Worm (Caenorhabditis elegans) whole organism, L4 larva: Measurements from ENCODE around the gene flh-2.
A peak's percentile ranks its signal among the peaks of the same experiment; 100 is the strongest.

Experiments used
- T20F7.1 ChIP-seq: fragments of 200-800 bp; sonication (Bioruptor generic); optimal IDR thresholded peaks from 2 replicates; lab custom pipeline; 2018; ENCODE audit warnings: mild to moderate bottlenecking, missing genetic modification characterization, missing compliant biosample characterization
- Y75B8A.6 ChIP-seq: fragments of 200-800 bp; sonication (Bioruptor generic); IDR thresholded peaks from 2 replicates; pipeline ENCODE4 v1.3.6; 2022; ENCODE audit warnings: missing genetic modification reagents, missing genetic modification characterization, missing compliant biosample characterization
- aly-2 ChIP-seq: sonication (generic microtip); optimal IDR thresholded peaks from 2 replicates; lab custom pipeline; 2018; ENCODE audit warnings: missing biosample characterization, missing genetic modification characterization
- daf-16 ChIP-seq, 3 experiments: sonication (generic microtip); optimal IDR thresholded peaks; 2 replicates each; lab custom pipeline; 2016 to 2017; ENCODE audit warnings: missing genetic modification characterization in 3 of 3, missing genetic modification reagents in 3 of 3, mild to moderate bottlenecking in 2 of 3, missing compliant biosample characterization in 2 of 3, missing biosample characterization in 1 of 3, moderate library complexity in 1 of 3
- daf-8 ChIP-seq: fragments of 200-800 bp; sonication (Bioruptor generic); IDR thresholded peaks from 2 replicates; pipeline ENCODE4 v1.3.6; 2022; ENCODE audit warnings: missing genetic modification characterization, missing compliant biosample characterization
- dmd-6 ChIP-seq: fragments of 200-800 bp; sonication (Bioruptor generic); IDR thresholded peaks from 2 replicates; pipeline ENCODE4 v1.3.6; 2022; ENCODE audit warnings: missing genetic modification reagents, missing genetic modification characterization, missing compliant biosample characterization
- dpl-1 ChIP-seq: fragments of 150-350 bp; optimal IDR thresholded peaks from 2 replicates; lab custom pipeline; 2014; ENCODE audit warnings: missing biosample characterization, missing genetic modification reagents, missing genetic modification characterization
- duxl-1 ChIP-seq: sonication (generic microtip); optimal IDR thresholded peaks from 2 replicates; lab custom pipeline; 2016; ENCODE audit warnings: mild to moderate bottlenecking, missing genetic modification characterization, moderate library complexity, missing compliant biosample characterization; ENCODE audit not compliant: poor library complexity
- dve-1 ChIP-seq: sonication (generic microtip); optimal IDR thresholded peaks from 2 replicates; lab custom pipeline; 2017; ENCODE audit warnings: antibody characterized with exemption, mild to moderate bottlenecking, missing genetic modification characterization, missing compliant biosample characterization; ENCODE audit not compliant: insufficient read depth
- fos-1 ChIP-seq: fragments of 150-350 bp; optimal IDR thresholded peaks from 2 replicates; lab custom pipeline; 2014; ENCODE audit warnings: missing biosample characterization, missing genetic modification characterization
- hif-1 ChIP-seq, 2 experiments: sonication (generic microtip); optimal IDR thresholded peaks; 2 replicates each; lab custom pipeline; 2016 to 2017; ENCODE audit warnings: missing compliant biosample characterization in 2 of 2, missing genetic modification characterization in 2 of 2, missing genetic modification reagents in 2 of 2, missing genotype in 2 of 2, mild to moderate bottlenecking in 1 of 2
- hlh-30 ChIP-seq: sonication (generic microtip); optimal IDR thresholded peaks from 2 replicates; lab custom pipeline; 2017; ENCODE audit warnings: antibody characterized with exemption, mild to moderate bottlenecking, missing genetic modification characterization, missing compliant biosample characterization; ENCODE audit not compliant: insufficient read depth
- lin-38 ChIP-seq: fragments of 200-800 bp; sonication (Bioruptor generic); IDR thresholded peaks from 2 replicates; pipeline ENCODE4 v1.3.6; 2022; ENCODE audit warnings: missing genetic modification reagents, missing genetic modification characterization, missing compliant biosample characterization
- lin-39 ChIP-seq: fragments of 150-350 bp; optimal IDR thresholded peaks from 2 replicates; lab custom pipeline; 2014; ENCODE audit warnings: missing biosample characterization, missing genetic modification reagents, missing genetic modification characterization
- lsy-2 ChIP-seq, 2 experiments: fragments of 150-350 bp in 1 of 2; sonication (generic microtip) in 1 of 2; optimal IDR thresholded peaks; 2 replicates each; lab custom pipeline; 2014 to 2017; ENCODE audit warnings: missing biosample characterization in 2 of 2, missing genetic modification characterization in 2 of 2
- madf-5 ChIP-seq, 2 experiments: fragments of 200-800 bp; sonication (Bioruptor generic); IDR thresholded peaks; 2 replicates each; pipeline ENCODE4 v1.3.6; 2022; ENCODE audit warnings: missing compliant biosample characterization in 2 of 2, missing genetic modification characterization in 2 of 2
- mdl-1 ChIP-seq, 2 experiments: fragments of 150-350 bp in 1 of 2; sonication (generic microtip) in 1 of 2; optimal IDR thresholded peaks; 2 replicates each; lab custom pipeline; 2014 to 2017; ENCODE audit warnings: missing biosample characterization in 2 of 2, missing genetic modification characterization in 2 of 2
- mdt-29 ChIP-seq: fragments of 200-800 bp; sonication (Bioruptor generic); IDR thresholded peaks from 2 replicates; pipeline ENCODE4 v1.3.6; 2022; ENCODE audit warnings: missing genetic modification reagents, missing genetic modification characterization, missing compliant biosample characterization
- mep-1 ChIP-seq: fragments of 150-350 bp; sonication (generic microtip); optimal IDR thresholded peaks from 3 replicates; lab custom pipeline; 2014; ENCODE audit warnings: missing biosample characterization, missing genetic modification characterization
- mes-2 ChIP-seq: sonication (generic microtip); optimal IDR thresholded peaks from 2 replicates; lab custom pipeline; 2016; ENCODE audit warnings: missing genotype, mild to moderate bottlenecking, missing genetic modification characterization, missing compliant biosample characterization; ENCODE audit not compliant: poor library complexity, severe bottlenecking
- mxl-3 ChIP-seq: fragments of 200-800 bp; sonication (Bioruptor generic); optimal IDR thresholded peaks from 2 replicates; lab custom pipeline; 2018; ENCODE audit warnings: mild to moderate bottlenecking, missing genetic modification characterization, missing compliant biosample characterization
- nhr-237 ChIP-seq: sonication (generic microtip); optimal IDR thresholded peaks from 2 replicates; lab custom pipeline; 2017; ENCODE audit warnings: missing biosample characterization, missing genetic modification characterization
- nhr-41 ChIP-seq: fragments of 200-800 bp; sonication (Bioruptor generic); IDR thresholded peaks from 2 replicates; pipeline ENCODE4 v1.3.6; 2022; ENCODE audit warnings: missing genetic modification reagents, missing genetic modification characterization, missing compliant biosample characterization
- nhr-6 ChIP-seq: fragments of 150-350 bp; optimal IDR thresholded peaks from 2 replicates; lab custom pipeline; 2014; ENCODE audit warnings: missing biosample characterization, missing genetic modification characterization
- pha-4 ChIP-seq, 2 experiments: fragments of 150-350 bp in 1 of 2; fragments of 200-800 bp in 1 of 2; sonication (Bioruptor generic) in 1 of 2; IDR thresholded peaks in 1 of 2; optimal IDR thresholded peaks in 1 of 2; 2 replicates each; pipeline versions ENCODE4 v1.3.6 to Lab custom; 2014 to 2022; ENCODE audit warnings: missing genetic modification characterization in 2 of 2, missing genetic modification reagents in 2 of 2, missing biosample characterization in 1 of 2, missing compliant biosample characterization in 1 of 2
- rbr-2 ChIP-seq: sonication (generic microtip); optimal IDR thresholded peaks from 2 replicates; lab custom pipeline; 2016; ENCODE audit warnings: missing genotype, missing genetic modification characterization, missing compliant biosample characterization
- set-16 ChIP-seq: fragments of 200-800 bp; sonication (Bioruptor generic); IDR thresholded peaks from 2 replicates; pipeline ENCODE4 v1.3.6; 2022; ENCODE audit warnings: missing genetic modification reagents, missing genetic modification characterization, missing compliant biosample characterization
- snpc-4 ChIP-seq: fragments of 150-350 bp; optimal IDR thresholded peaks from 2 replicates; lab custom pipeline; 2014; ENCODE audit warnings: missing biosample characterization, missing genetic modification characterization
- unc-130 ChIP-seq: sonication (generic microtip); optimal IDR thresholded peaks from 2 replicates; lab custom pipeline; 2016; ENCODE audit warnings: missing genetic modification reagents, missing genetic modification characterization, missing compliant biosample characterization
- unc-62 ChIP-seq, 3 experiments: fragments of 150-350 bp in 1 of 3; sonication (generic microtip); optimal IDR thresholded peaks in 2 of 3; peaks in 1 of 3; 1 replicate in 1 of 3; 2 replicates in 2 of 3; lab custom pipeline; 2014 to 2017; ENCODE audit warnings: missing biosample characterization in 3 of 3, missing genetic modification characterization in 3 of 3, missing genetic modification reagents in 3 of 3, missing genotype in 1 of 3
- zag-1 ChIP-seq: fragments of 150-350 bp; optimal IDR thresholded peaks from 2 replicates; lab custom pipeline; 2014; ENCODE audit warnings: missing biosample characterization, missing genetic modification characterization
- ztf-11 ChIP-seq: fragments of 150-350 bp; optimal IDR thresholded peaks from 2 replicates; lab custom pipeline; 2014; ENCODE audit warnings: missing biosample characterization, missing genetic modification characterization
- ztf-7 ChIP-seq: fragments of 150-350 bp; optimal IDR thresholded peaks from 2 replicates; lab custom pipeline; 2014; ENCODE audit warnings: missing biosample characterization, missing genetic modification characterization

Gene flh-2

DNA sequence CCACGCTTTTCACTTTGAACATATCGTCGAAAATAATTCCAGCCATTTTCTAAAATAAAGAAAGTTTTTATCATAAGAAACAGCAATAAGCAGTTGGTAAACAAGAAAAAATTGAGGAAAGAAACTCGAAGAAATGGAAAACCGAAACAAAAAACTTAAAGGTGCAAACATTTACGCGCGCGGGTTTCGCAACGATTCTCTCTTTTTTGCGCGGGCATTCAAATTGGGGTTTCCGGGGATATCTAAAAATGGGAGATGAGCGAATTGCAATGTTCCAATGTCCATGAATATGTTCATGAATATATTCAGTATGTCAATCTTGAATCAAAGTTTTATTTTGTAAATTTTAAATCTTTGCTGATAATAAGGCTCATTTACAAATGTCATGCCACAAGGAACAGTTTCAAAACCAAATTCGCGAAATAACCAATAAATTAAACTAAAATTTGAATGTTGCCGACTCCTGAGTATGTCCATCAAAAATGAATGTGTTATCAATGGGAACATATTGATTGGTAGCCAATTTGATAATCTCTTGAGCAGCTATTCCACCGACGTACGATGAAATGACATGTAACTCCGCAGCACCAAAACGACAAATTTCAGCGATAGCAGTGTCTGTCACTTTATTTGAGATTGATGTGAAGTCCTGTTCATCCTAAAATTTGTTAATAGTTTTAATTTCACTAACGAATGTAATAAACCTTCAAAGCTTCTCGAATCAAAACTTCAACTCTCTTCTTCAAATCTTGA, 33.8 kb upstream of the flh-2 start, which contains the start of gene rpb-8:
rpb-8 (minus strand) TSS at position 49 of the 753 bp plus-strand sequence.
- TF ChIP-seq pha-4 (GFP tag; IDR thresholded peaks at IDR 0.05; lab: Robert Waterston, UW) = no peak
- TF ChIP-seq pha-4 (tag; optimal IDR thresholded peaks at IDR 0.05; lab: Kevin White, UChicago) = no peak
- TF ChIP-seq rbr-2 (tag; lab: Kevin White, UChicago) = peak; percentile 16
- peak in 1 of 2 experiments; percentile 28 for TF ChIP-seq hif-1 (tag; optimal IDR thresholded peaks at IDR 0.05; lab: Kevin White, UChicago)
- no peak for TF ChIP-seq daf-16 (GFP tag; optimal IDR thresholded peaks at IDR 0.05; lab: Kevin White, UChicago)
- peak; percentile 44 for TF ChIP-seq daf-16 (tag; optimal IDR thresholded peaks at IDR 0.05; lab: Kevin White, UChicago)
- no peak for TF ChIP-seq lin-39 (tag; lab: Kevin White, UChicago)
- peak; percentile 34 for TF ChIP-seq mep-1 (tag; lab: Kevin White, UChicago)
- peak; percentile 76 for TF ChIP-seq mes-2
- peak in 1 of 2 experiments; percentile 76 for TF ChIP-seq lsy-2 (tag; optimal IDR thresholded peaks at IDR 0.05; lab: Kevin White, UChicago)
- TF ChIP-seq dve-1 (tag; lab: Kevin White, UChicago) = peak; percentile 9
- peak; percentile 14 for TF ChIP-seq nhr-6
- no peak for TF ChIP-seq fos-1
- TF ChIP-seq dmd-6 (GFP tag; lab: Robert Waterston, UW) = 0 out of 2 replicates have a peak, but pooled peaks have one; percentile 34
- TF ChIP-seq mdl-1 (tag; optimal IDR thresholded peaks at IDR 0.05; lab: Kevin White, UChicago) = no peak
- TF ChIP-seq hlh-30 (tag; lab: Kevin White, UChicago) = peak; percentile 23
- TF ChIP-seq dpl-1 (GFP tag; lab: Kevin White, UChicago) = peak; percentile 90
- 0 out of 2 replicates have a peak, but pooled peaks have one; percentile 22 for TF ChIP-seq lin-38 (GFP tag; lab: Robert Waterston, UW)
- TF ChIP-seq, all 104 proteins: peak for 12

DNA sequence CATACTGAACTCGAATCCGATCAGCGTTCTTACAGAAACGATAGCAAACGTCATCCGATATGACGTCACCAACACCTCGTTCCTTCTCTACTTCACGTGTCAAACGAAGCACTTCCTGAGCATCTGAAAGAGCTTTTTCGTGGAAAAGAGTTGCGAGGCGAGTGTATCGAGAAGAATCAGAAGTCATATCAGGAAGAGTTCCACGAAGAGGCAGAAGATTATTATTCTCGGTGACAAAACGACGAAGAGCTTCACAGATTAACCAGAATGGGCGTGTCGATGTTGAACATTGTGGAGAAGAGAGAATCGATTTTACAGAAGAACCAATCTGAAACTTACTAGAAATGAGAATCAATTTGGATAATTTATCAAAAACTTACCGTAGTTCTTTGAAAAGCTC, 33.0 kb upstream of the flh-2 start:
- TF ChIP-seq mxl-3 (no peak), nhr-237 (no peak), ztf-7 (tag; lab: Kevin White, UChicago) (no peak), unc-62 (GFP tag; optimal IDR thresholded peaks at IDR 0.05 in 1 of 2; lab: Kevin White, UChicago) (peak in 1 of 2 experiments; percentile 95), unc-62 (tag; optimal IDR thresholded peaks at IDR 0.05; lab: Kevin White, UChicago) (no peak)
- TF ChIP-seq, all 104 proteins: peak for 1

DNA sequence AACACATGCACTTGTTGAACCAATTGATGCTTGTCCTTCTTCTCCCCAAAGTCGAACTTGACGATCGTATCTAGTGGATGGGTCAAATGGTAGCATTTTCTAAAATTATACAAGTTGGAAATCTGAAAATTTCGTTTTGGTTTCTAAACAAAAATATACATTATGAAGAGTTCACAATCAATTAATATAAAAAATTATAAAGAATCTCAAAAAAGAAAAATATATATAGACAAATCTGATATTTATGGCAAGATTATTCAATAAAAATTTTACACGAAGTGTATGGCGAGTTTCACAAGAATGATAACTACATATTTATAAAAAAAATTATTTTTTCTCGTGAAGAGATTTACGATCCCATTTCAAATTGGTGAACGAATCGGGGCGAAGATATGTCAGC, 31.7 kb upstream of the flh-2 start, which contains the start of gene ula-1:
ula-1 (minus strand) TSS at position 101 of the 400 bp plus-strand sequence.
- no peak for TF ChIP-seq madf-5 (GFP tag; IDR thresholded peaks at IDR 0.05; lab: Robert Waterston, UW)
- TF ChIP-seq set-16 (GFP tag; lab: Robert Waterston, UW) = no peak
- TF ChIP-seq aly-2 (tag; lab: Kevin White, UChicago) = no peak
- TF ChIP-seq mdl-1 (tag; optimal IDR thresholded peaks at IDR 0.05; lab: Kevin White, UChicago) = no peak
- no peak for TF ChIP-seq nhr-41 (GFP tag; lab: Robert Waterston, UW)
- no peak for TF ChIP-seq dmd-6 (GFP tag; lab: Robert Waterston, UW)
- TF ChIP-seq mdt-29 (GFP tag; lab: Robert Waterston, UW) = no peak
- no peak for TF ChIP-seq snpc-4 (tag; lab: Kevin White, UChicago)
- TF ChIP-seq dpl-1 (GFP tag; lab: Kevin White, UChicago) = no peak
- TF ChIP-seq daf-8 = no peak
- no peak for TF ChIP-seq unc-130 (GFP tag; lab: Kevin White, UChicago)
- no peak for TF ChIP-seq hlh-30 (tag; lab: Kevin White, UChicago)
- no peak for TF ChIP-seq zag-1 (tag; lab: Kevin White, UChicago)
- TF ChIP-seq dve-1 (tag; lab: Kevin White, UChicago) = no peak
- TF ChIP-seq T20F7.1 (GFP tag; lab: Kevin White, UChicago) = no peak
- no peak for TF ChIP-seq ztf-11 (tag; lab: Kevin White, UChicago)
- no peak for TF ChIP-seq mes-2
- TF ChIP-seq lin-38 (GFP tag; lab: Robert Waterston, UW) = no peak
- no peak for TF ChIP-seq duxl-1 (tag; lab: Kevin White, UChicago)
- no peak for TF ChIP-seq Y75B8A.6
